Worm (Caenorhabditis elegans) whole organism, late embryonic: ENCODE results near the gene F54E12.2.

Experiments used
- ceh-6 ChIP-seq: fragments of 200-800 bp; sonication (Bioruptor generic); optimal IDR thresholded peaks from 2 replicates; lab custom pipeline; 2018; ENCODE audit warnings: mild to moderate bottlenecking, missing genetic modification characterization, missing compliant biosample characterization
- dmd-4 ChIP-seq: sonication (generic microtip); optimal IDR thresholded peaks from 2 replicates; lab custom pipeline; 2016; ENCODE audit warnings: borderline replicate concordance, missing genetic modification characterization, missing compliant biosample characterization
- dve-1 ChIP-seq: sonication (generic microtip); optimal IDR thresholded peaks from 2 replicates; lab custom pipeline; 2017; ENCODE audit warnings: antibody characterized with exemption, mild to moderate bottlenecking, missing genetic modification characterization, missing compliant biosample characterization
- nfya-1 ChIP-seq: sonication (generic microtip); optimal IDR thresholded peaks from 2 replicates; lab custom pipeline; 2017; ENCODE audit warnings: missing genetic modification characterization, mild to moderate bottlenecking, missing compliant biosample characterization, antibody characterized with exemption, moderate library complexity
- nhr-11 ChIP-seq: fragments of 150-350 bp; optimal IDR thresholded peaks from 2 replicates; lab custom pipeline; 2014; ENCODE audit warnings: missing biosample characterization, missing genetic modification characterization
- pha-4 ChIP-seq: fragments of 150-350 bp; optimal IDR thresholded peaks from 2 replicates; lab custom pipeline; 2018; ENCODE audit warnings: missing biosample characterization, missing genetic modification reagents, missing genetic modification characterization
- sox-2 ChIP-seq: fragments of 200-800 bp; sonication (Bioruptor generic); IDR thresholded peaks from 2 replicates; pipeline ENCODE4 v1.3.6; 2022; ENCODE audit warnings: missing genetic modification reagents, missing genetic modification characterization, missing compliant biosample characterization
- unc-55 ChIP-seq: sonication (generic microtip); optimal IDR thresholded peaks from 2 replicates; lab custom pipeline; 2017; ENCODE audit warnings: missing biosample characterization, missing genetic modification reagents, missing genetic modification characterization

DNA sequence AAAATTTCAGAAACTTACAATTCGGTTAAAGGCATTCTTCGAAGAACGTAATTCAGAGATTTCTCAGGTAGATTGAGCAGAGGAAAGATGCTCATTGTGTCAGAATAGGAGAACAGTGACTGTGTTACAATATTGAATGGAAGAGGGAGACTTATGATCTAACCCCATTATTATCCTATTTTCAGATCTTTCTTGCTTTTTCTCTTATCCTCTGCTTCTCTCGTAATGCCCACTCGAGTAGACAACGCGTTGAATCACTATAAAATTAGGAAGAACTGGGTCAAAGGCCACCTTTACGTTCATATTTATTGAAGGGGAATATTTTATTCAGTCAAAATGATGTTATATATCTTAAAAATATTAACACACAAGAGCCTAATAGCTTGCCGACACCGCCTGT lies 42.3 kb upstream of the F54E12.2 start, which contains the start of gene fbxb-76:
- TF ChIP-seq nfya-1 (tag; lab: Kevin White, UChicago): no peak
- TF ChIP-seq ceh-6 (GFP tag; lab: Kevin White, UChicago): no peak
- no peak for TF ChIP-seq pha-4 (tag; lab: Kevin White, UChicago)
- no peak for TF ChIP-seq dmd-4
- TF ChIP-seq unc-55 (GFP tag; lab: Kevin White, UChicago): no peak
- TF ChIP-seq nhr-11 (tag; lab: Kevin White, UChicago): no peak
- no peak for TF ChIP-seq sox-2 (GFP tag; lab: Robert Waterston, UW)
- no peak for TF ChIP-seq dve-1 (tag; lab: Kevin White, UChicago)
